Worm (Caenorhabditis elegans) whole organism, L2 larva: ENCODE results near the gene lev-8.

Experiments
- C34F6.9 ChIP-seq: fragments of 150-350 bp; optimal IDR thresholded peaks from 2 replicates; lab custom pipeline; 2014; ENCODE audit warnings: missing biosample characterization, missing genetic modification characterization
- F13H6.1 ChIP-seq: sonication (generic microtip); optimal IDR thresholded peaks from 2 replicates; lab custom pipeline; 2016; ENCODE audit warnings: missing genetic modification characterization, missing compliant biosample characterization
- R02D3.7 ChIP-seq: fragments of 150-350 bp; optimal IDR thresholded peaks from 2 replicates; lab custom pipeline; 2014; ENCODE audit warnings: missing biosample characterization, missing genetic modification characterization
- ZK546.5 ChIP-seq: sonication (generic microtip); optimal IDR thresholded peaks from 2 replicates; lab custom pipeline; 2017; ENCODE audit warnings: missing biosample characterization, missing genetic modification characterization
- alr-1 ChIP-seq: fragments of 150-350 bp; optimal IDR thresholded peaks from 2 replicates; lab custom pipeline; 2014; ENCODE audit warnings: missing biosample characterization, missing genetic modification characterization
- ama-1 ChIP-seq: fragments of 150-350 bp; optimal IDR thresholded peaks from 2 replicates; lab custom pipeline; 2018; ENCODE audit warnings: inconsistent platforms
- blmp-1 ChIP-seq: sonication (generic microtip); optimal IDR thresholded peaks from 2 replicates; lab custom pipeline; 2017; ENCODE audit warnings: missing genetic modification characterization, mild to moderate bottlenecking, missing compliant biosample characterization, antibody characterized with exemption, moderate library complexity; ENCODE audit not compliant: insufficient read depth
- ceh-16 ChIP-seq: fragments of 150-350 bp; optimal IDR thresholded peaks from 2 replicates; lab custom pipeline; 2014; ENCODE audit warnings: missing biosample characterization, missing genetic modification characterization
- ceh-82 ChIP-seq: fragments of 150-350 bp; optimal IDR thresholded peaks from 2 replicates; lab custom pipeline; 2014; ENCODE audit warnings: missing biosample characterization, missing genetic modification characterization
- crh-2 ChIP-seq: sonication (generic microtip); optimal IDR thresholded peaks from 2 replicates; lab custom pipeline; 2017; ENCODE audit warnings: missing biosample characterization, missing genetic modification characterization
- egl-27 ChIP-seq: sonication (generic microtip); optimal IDR thresholded peaks from 3 replicates; lab custom pipeline; 2017; ENCODE audit warnings: missing biosample characterization, missing genetic modification reagents, missing genetic modification characterization
- elt-3 ChIP-seq: sonication (generic microtip); optimal IDR thresholded peaks from 2 replicates; lab custom pipeline; 2017; ENCODE audit warnings: missing biosample characterization, missing genetic modification characterization
- gmeb-1 ChIP-seq: fragments of 150-350 bp; optimal IDR thresholded peaks from 2 replicates; lab custom pipeline; 2014; ENCODE audit warnings: missing biosample characterization, missing genetic modification characterization
- lin-11 ChIP-seq: fragments of 150-350 bp; sonication (generic microtip); optimal IDR thresholded peaks from 2 replicates; lab custom pipeline; 2014; ENCODE audit warnings: missing biosample characterization, missing genetic modification characterization, inconsistent platforms, mixed read lengths
- lin-39 ChIP-seq: fragments of 150-350 bp; optimal IDR thresholded peaks from 2 replicates; lab custom pipeline; 2014; ENCODE audit warnings: missing biosample characterization, missing genetic modification reagents, missing genetic modification characterization
- lsy-2 ChIP-seq, 2 experiments: fragments of 150-350 bp in 1 of 2; sonication (generic microtip) in 1 of 2; optimal IDR thresholded peaks; 2 replicates each; lab custom pipeline; 2014 to 2017; ENCODE audit warnings: missing biosample characterization in 2 of 2, missing genetic modification characterization in 2 of 2
- mab-5 ChIP-seq: fragments of 150-350 bp; optimal IDR thresholded peaks from 2 replicates; lab custom pipeline; 2014; ENCODE audit warnings: missing biosample characterization, missing genetic modification characterization
- mdl-1 ChIP-seq, 2 experiments: fragments of 150-350 bp in 1 of 2; sonication (generic microtip) in 1 of 2; optimal IDR thresholded peaks; 2 replicates each; lab custom pipeline; 2017; ENCODE audit warnings: missing biosample characterization in 2 of 2, missing genetic modification characterization in 2 of 2
- nhr-12 ChIP-seq: fragments of 150-350 bp; optimal IDR thresholded peaks from 2 replicates; lab custom pipeline; 2014; ENCODE audit warnings: missing biosample characterization, missing genetic modification characterization
- nhr-129 ChIP-seq: fragments of 150-350 bp; optimal IDR thresholded peaks from 2 replicates; lab custom pipeline; 2014; ENCODE audit warnings: missing biosample characterization, missing genetic modification characterization
- sem-4 ChIP-seq: fragments of 150-350 bp; optimal IDR thresholded peaks from 2 replicates; lab custom pipeline; 2014; ENCODE audit warnings: missing biosample characterization, missing genetic modification reagents, missing genetic modification characterization
- skn-1 ChIP-seq: sonication (generic microtip); optimal IDR thresholded peaks from 2 replicates; lab custom pipeline; 2017; ENCODE audit warnings: missing biosample characterization, missing genetic modification characterization
- sma-3 ChIP-seq: sonication (generic microtip); optimal IDR thresholded peaks from 2 replicates; lab custom pipeline; 2016; ENCODE audit warnings: missing genetic modification reagents, missing genetic modification characterization, missing compliant biosample characterization
- sma-9 ChIP-seq, 2 experiments: fragments of 150-350 bp in 1 of 2; sonication (generic microtip) in 1 of 2; optimal IDR thresholded peaks; 2 replicates each; lab custom pipeline; 2014 to 2016; ENCODE audit warnings: missing genetic modification characterization in 2 of 2, mild to moderate bottlenecking in 1 of 2, missing biosample characterization in 1 of 2, missing compliant biosample characterization in 1 of 2, missing genetic modification reagents in 1 of 2, moderate library complexity in 1 of 2
- unc-39 ChIP-seq: fragments of 150-350 bp; optimal IDR thresholded peaks from 2 replicates; lab custom pipeline; 2014; ENCODE audit warnings: missing biosample characterization, missing genetic modification characterization
- unc-55 ChIP-seq: fragments of 150-350 bp; sonication (generic microtip); optimal IDR thresholded peaks from 3 replicates; lab custom pipeline; 2014; ENCODE audit warnings: missing biosample characterization, missing genetic modification reagents, missing genetic modification characterization
- unc-62 ChIP-seq: fragments of 150-350 bp; optimal IDR thresholded peaks from 2 replicates; lab custom pipeline; 2014; ENCODE audit warnings: missing biosample characterization, missing genetic modification reagents, missing genetic modification characterization
- zag-1 ChIP-seq: fragments of 150-350 bp; optimal IDR thresholded peaks from 2 replicates; lab custom pipeline; 2014; ENCODE audit warnings: missing biosample characterization, missing genetic modification characterization
- ztf-1 ChIP-seq: fragments of 200-800 bp; sonication (Bioruptor generic); conservative IDR thresholded peaks from 2 replicates; pipeline ENCODE4 v1.3.6; 2022; ENCODE audit warnings: missing genetic modification characterization, missing compliant biosample characterization
- ztf-11 ChIP-seq: sonication (generic microtip); optimal IDR thresholded peaks from 2 replicates; lab custom pipeline; 2017; ENCODE audit warnings: missing biosample characterization, missing genetic modification characterization
- ztf-4 ChIP-seq: fragments of 150-350 bp; optimal IDR thresholded peaks from 2 replicates; lab custom pipeline; 2014; ENCODE audit warnings: missing biosample characterization, missing genetic modification characterization

Gene lev-8

DNA sequence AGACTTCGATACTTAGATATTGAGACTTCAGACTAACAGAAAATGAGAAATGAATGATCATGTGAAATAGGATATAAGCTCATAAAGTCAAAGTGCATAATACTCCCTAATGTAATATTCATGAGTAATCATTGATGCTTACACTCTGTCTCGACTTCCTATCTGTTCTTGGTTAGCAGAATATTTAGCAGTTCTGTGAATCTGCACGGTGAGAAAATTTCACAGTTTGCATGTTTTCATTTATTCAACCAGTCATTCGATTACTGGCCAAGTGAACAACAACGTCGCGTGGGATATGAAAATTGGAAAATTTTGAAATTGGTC, 46.7 kb downstream of the lev-8 start:
- TF ChIP-seq ceh-82 (no peak), unc-62 (GFP tag; lab: Kevin White, UChicago) (no peak), zag-1 (tag; lab: Kevin White, UChicago) (no peak), F13H6.1 (tag; lab: Kevin White, UChicago) (no peak), sma-9 (GFP tag; optimal IDR thresholded peaks at IDR 0.05; lab: Kevin White, UChicago) (peak; percentile 30), sma-9 (tag; optimal IDR thresholded peaks at IDR 0.05; lab: Kevin White, UChicago) (no peak), blmp-1 (no peak), lsy-2 (tag; optimal IDR thresholded peaks at IDR 0.05; lab: Kevin White, UChicago) (no peak), gmeb-1 (no peak), R02D3.7 (tag; lab: Kevin White, UChicago) (no peak), ZK546.5 (tag; lab: Kevin White, UChicago) (no peak), ceh-16 (tag; lab: Kevin White, UChicago) (no peak), C34F6.9 (tag; lab: Kevin White, UChicago) (peak; percentile 35), unc-55 (GFP tag; lab: Kevin White, UChicago) (peak; percentile 46), egl-27 (no peak), sem-4 (no peak), mab-5 (tag; lab: Kevin White, UChicago) (no peak), nhr-129 (tag; lab: Kevin White, UChicago) (no peak), ztf-4 (tag; lab: Kevin White, UChicago) (no peak), skn-1 (tag; lab: Kevin White, UChicago) (no peak), alr-1 (tag; lab: Kevin White, UChicago) (no peak), mdl-1 (tag; optimal IDR thresholded peaks at IDR 0.05; lab: Kevin White, UChicago) (no peak), ama-1 (lab: Kevin White, UChicago) (no peak), ztf-1 (GFP tag; lab: Robert Waterston, UW) (no peak), crh-2 (tag; lab: Kevin White, UChicago) (peak; percentile 26), lin-11 (no peak), elt-3 (tag; lab: Kevin White, UChicago) (no peak)
- TF ChIP-seq, all 48 proteins: peak for 4

- TF ChIP-seq ama-1 (lab: Kevin White, UChicago): no peak
- no peak for TF ChIP-seq lin-39
- TF ChIP-seq nhr-12: no peak
- no peak for TF ChIP-seq unc-39
- TF ChIP-seq ztf-11 (tag; lab: Kevin White, UChicago): no peak
- TF ChIP-seq sma-3 (GFP tag; lab: Kevin White, UChicago): no peak
- no peak for TF ChIP-seq R02D3.7 (tag; lab: Kevin White, UChicago)
- TF ChIP-seq sem-4: no peak
Observed at ce11 chrX:11608110-11608759, 47.5 kb downstream of the lev-8 start.
